Fruit fly (Drosophila melanogaster): ENCODE results near the gene Zcchc7.

DNA sequence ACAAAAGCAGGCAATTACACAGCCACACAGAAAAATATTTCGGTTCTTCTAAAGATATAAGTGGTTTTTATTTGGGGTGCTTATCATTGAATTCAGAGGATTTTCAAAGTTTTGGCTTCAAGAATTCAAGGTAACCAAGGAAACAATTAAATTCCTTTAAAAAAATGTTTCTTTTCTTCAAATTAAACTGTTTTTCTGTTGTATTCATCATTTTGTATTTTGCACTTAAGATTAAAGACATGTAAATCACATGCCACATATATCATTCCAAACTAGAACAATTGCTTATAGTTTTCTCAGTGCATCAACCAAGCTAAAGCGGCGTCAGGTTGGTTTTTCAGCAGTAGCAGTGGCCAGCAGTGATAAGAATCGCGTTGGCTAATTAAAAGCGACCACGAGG, 4.6 kb upstream of the Zcchc7 start:
- no peak for TF ChIP-seq usp (GFP tag; optimal IDR thresholded peaks at IDR 0.05)
- TF ChIP-seq EcR (GFP tag; optimal IDR thresholded peaks at IDR 0.05), result no peak
- TF ChIP-seq psq (optimal IDR thresholded peaks at IDR 0.05), result no peak
- no peak for TF ChIP-seq pan (optimal IDR thresholded peaks at IDR 0.05)

All from whole organism.